Fruit fly (Drosophila melanogaster) whole organism, embryonic: Measurements from ENCODE around the gene eIF3h.

ENCODE experiments used
- Abd-B ChIP-seq: fragments of 200-800 bp; sonication (Bioruptor generic); optimal IDR thresholded peaks from 2 replicates; lab custom pipeline; 2018; ENCODE audit warnings: missing biosample characterization, mild to moderate bottlenecking, missing genetic modification characterization, moderate library complexity
- Atf6 ChIP-seq: fragments of 200-800 bp; sonication (Bioruptor generic); IDR thresholded peaks from 2 replicates; pipeline ENCODE4 v1.3.6; 2022; ENCODE audit warnings: missing biosample characterization, missing genetic modification characterization
- Bgb ChIP-seq: fragments of 200-800 bp; sonication (Bioruptor generic); IDR thresholded peaks from 2 replicates; pipeline ENCODE4 v1.3.6; 2022; ENCODE audit warnings: missing biosample characterization, missing genetic modification characterization; ENCODE audit not compliant: partially characterized antibody
- Blimp-1 ChIP-seq: fragments of 200-800 bp; sonication (Bioruptor generic); optimal IDR thresholded peaks from 3 replicates; lab custom pipeline; 2018; ENCODE audit warnings: missing biosample characterization, missing genetic modification characterization, mild to moderate bottlenecking, moderate library complexity, missing genetic modification reagents
- CG10959 ChIP-seq: fragments of 200-800 bp; sonication (Bioruptor generic); IDR thresholded peaks from 2 replicates; pipeline ENCODE4 v1.3.6; 2022; ENCODE audit warnings: missing biosample characterization, missing genetic modification characterization
- CG11247 ChIP-seq: fragments of 200-800 bp; sonication (Bioruptor generic); IDR thresholded peaks from 2 replicates; pipeline ENCODE4 v1.3.6; 2022; ENCODE audit warnings: missing biosample characterization, missing genetic modification characterization
- CG11723 ChIP-seq: fragments of 200-800 bp; sonication (Bioruptor generic); optimal IDR thresholded peaks from 2 replicates; lab custom pipeline; 2017; ENCODE audit warnings: missing biosample characterization, mild to moderate bottlenecking, missing genetic modification characterization
- CG1233 ChIP-seq: fragments of 200-800 bp; sonication (Bioruptor generic); optimal IDR thresholded peaks from 4 replicates; lab custom pipeline; 2018; ENCODE audit warnings: missing biosample characterization, mild to moderate bottlenecking, missing genetic modification characterization
- CG13296 ChIP-seq: fragments of 200-800 bp; sonication (Bioruptor generic); optimal IDR thresholded peaks from 3 replicates; lab custom pipeline; 2018; ENCODE audit warnings: missing biosample characterization, mild to moderate bottlenecking, missing genetic modification characterization
- CG13424 ChIP-seq: fragments of 200-800 bp; sonication (Bioruptor generic); optimal IDR thresholded peaks from 2 replicates; lab custom pipeline; 2019; ENCODE audit warnings: missing biosample characterization, mild to moderate bottlenecking, missing genetic modification characterization, moderate library complexity
- CG1603 ChIP-seq: fragments of 200-800 bp; sonication (Bioruptor generic); optimal IDR thresholded peaks from 2 replicates; lab custom pipeline; 2019; ENCODE audit warnings: missing biosample characterization, mild to moderate bottlenecking, missing genetic modification characterization, moderate library complexity
- CG17612 ChIP-seq: fragments of 200-800 bp; sonication (Bioruptor generic); IDR thresholded peaks from 2 replicates; pipeline ENCODE4 v1.3.6; 2022; ENCODE audit warnings: missing biosample characterization, missing genetic modification characterization
- CG18619 ChIP-seq: fragments of 200-800 bp; sonication (Bioruptor generic); optimal IDR thresholded peaks from 3 replicates; lab custom pipeline; 2017; ENCODE audit warnings: missing biosample characterization, mild to moderate bottlenecking, missing genetic modification characterization
- CG31441 ChIP-seq: fragments of 200-800 bp; sonication (Bioruptor generic); IDR thresholded peaks from 2 replicates; pipeline ENCODE4 v1.3.6; 2022; ENCODE audit warnings: missing biosample characterization, missing genetic modification characterization
- CG32772 ChIP-seq: fragments of 200-800 bp; sonication (Bioruptor generic); IDR thresholded peaks from 2 replicates; pipeline ENCODE4 v1.3.6; 2022; ENCODE audit warnings: missing biosample characterization, missing genetic modification characterization
- CG4730 ChIP-seq: fragments of 200-800 bp; sonication (Bioruptor generic); IDR thresholded peaks from 2 replicates; pipeline ENCODE4 v1.3.6; 2022; ENCODE audit warnings: missing biosample characterization, missing genetic modification characterization
- CG4820 ChIP-seq: fragments of 200-800 bp; sonication (Bioruptor generic); optimal IDR thresholded peaks from 3 replicates; lab custom pipeline; 2016; ENCODE audit warnings: missing biosample characterization, missing genetic modification characterization
- CG4854 ChIP-seq: fragments of 200-800 bp; sonication (Bioruptor generic); optimal IDR thresholded peaks from 2 replicates; lab custom pipeline; 2016; ENCODE audit warnings: missing biosample characterization, missing genetic modification characterization, inconsistent platforms
- CG5180 ChIP-seq: fragments of 200-800 bp; sonication (Bioruptor generic); optimal IDR thresholded peaks from 3 replicates; lab custom pipeline; 2017; ENCODE audit warnings: missing biosample characterization, missing genetic modification characterization, mild to moderate bottlenecking, moderate library complexity, missing genetic modification reagents
- CG6791 ChIP-seq: fragments of 200-800 bp; sonication (Bioruptor generic); IDR thresholded peaks from 3 replicates; pipeline ENCODE4 v1.3.6; 2022; ENCODE audit warnings: missing biosample characterization, missing genetic modification characterization; ENCODE audit not compliant: partially characterized antibody
- CG7987 ChIP-seq: fragments of 200-800 bp; sonication (Bioruptor generic); optimal IDR thresholded peaks from 2 replicates; lab custom pipeline; 2018; ENCODE audit warnings: missing biosample characterization, mild to moderate bottlenecking, missing genetic modification characterization, moderate library complexity
- CG8944 ChIP-seq: fragments of 200-800 bp; sonication (Bioruptor generic); optimal IDR thresholded peaks from 3 replicates; lab custom pipeline; 2016; ENCODE audit warnings: missing biosample characterization, missing genetic modification characterization
- CTCF ChIP-seq: fragments of 200-800 bp; sonication (Bioruptor generic); optimal IDR thresholded peaks from 2 replicates; lab custom pipeline; 2017; ENCODE audit warnings: missing biosample characterization, mild to moderate bottlenecking, missing genetic modification characterization, moderate library complexity
- Dp ChIP-seq: fragments of 200-800 bp; sonication (Bioruptor generic); optimal IDR thresholded peaks from 2 replicates; lab custom pipeline; 2018; ENCODE audit warnings: missing biosample characterization, mild to moderate bottlenecking, missing genetic modification characterization, moderate library complexity
- E2f2 ChIP-seq: fragments of 200-800 bp; sonication (Bioruptor generic); IDR thresholded peaks from 2 replicates; pipeline ENCODE4 v1.3.6; 2022; ENCODE audit warnings: missing biosample characterization, missing genetic modification characterization
- HHEX ChIP-seq: fragments of 200-800 bp; sonication (Bioruptor generic); optimal IDR thresholded peaks from 3 replicates; lab custom pipeline; 2017; ENCODE audit warnings: missing biosample characterization, mild to moderate bottlenecking, missing genetic modification characterization, missing genetic modification reagents
- HLHmδ ChIP-seq: fragments of 200-800 bp; sonication (Bioruptor generic); optimal IDR thresholded peaks from 2 replicates; lab custom pipeline; 2018; ENCODE audit warnings: missing biosample characterization, mild to moderate bottlenecking, missing genetic modification characterization, moderate library complexity
- Hr3 ChIP-seq: fragments of 200-800 bp; sonication (Bioruptor generic); optimal IDR thresholded peaks from 3 replicates; lab custom pipeline; 2016; ENCODE audit warnings: missing biosample characterization, missing genetic modification characterization
- NK7.1 ChIP-seq: fragments of 200-800 bp; sonication (Bioruptor generic); optimal IDR thresholded peaks from 3 replicates; lab custom pipeline; 2016; ENCODE audit warnings: missing biosample characterization, missing genetic modification characterization
- Ptx1 ChIP-seq: fragments of 200-800 bp; sonication (Bioruptor generic); IDR thresholded peaks from 2 replicates; pipeline ENCODE4 v1.3.6; 2022; ENCODE audit warnings: missing biosample characterization, missing genetic modification characterization
- Stat92E ChIP-seq, 3 experiments: fragments of >200 bp in 2 of 3; fragments of 200-800 bp in 1 of 3; sonication (Bioruptor generic) in 1 of 3; optimal IDR thresholded peaks; 2 replicates each; lab custom pipeline; 2017 to 2019; ENCODE audit warnings: missing biosample characterization in 3 of 3, missing genetic modification characterization in 3 of 3, mild to moderate bottlenecking in 1 of 3, moderate library complexity in 1 of 3
- ab ChIP-seq: fragments of 200-800 bp; sonication (Bioruptor generic); optimal IDR thresholded peaks from 2 replicates; lab custom pipeline; 2016; ENCODE audit warnings: missing biosample characterization, missing genetic modification characterization
- ase ChIP-seq: fragments of 200-800 bp; sonication (Bioruptor generic); IDR thresholded peaks from 3 replicates; pipeline ENCODE4 v1.3.6; 2022; ENCODE audit warnings: missing biosample characterization, missing genetic modification characterization
- ash1 ChIP-seq: fragments of 200-800 bp; sonication (Bioruptor generic); optimal IDR thresholded peaks from 2 replicates; lab custom pipeline; 2018; ENCODE audit warnings: missing biosample characterization, mild to moderate bottlenecking, missing genetic modification characterization
- br ChIP-seq: fragments of >200 bp; optimal IDR thresholded peaks from 2 replicates; lab custom pipeline; 2017
- bsh ChIP-seq, 2 experiments: fragments of 200-800 bp; sonication (Bioruptor generic); optimal IDR thresholded peaks; 2 replicates each; lab custom pipeline; 2017 to 2018; ENCODE audit warnings: mild to moderate bottlenecking in 2 of 2, missing biosample characterization in 2 of 2, missing genetic modification characterization in 2 of 2, moderate library complexity in 1 of 2
- cad ChIP-seq: fragments of >200 bp; optimal IDR thresholded peaks from 2 replicates; lab custom pipeline; 2017; ENCODE audit warnings: missing biosample characterization, missing genetic modification characterization
- caup ChIP-seq: fragments of 200-800 bp; sonication (Bioruptor generic); optimal IDR thresholded peaks from 3 replicates; lab custom pipeline; 2017; ENCODE audit warnings: missing biosample characterization, mild to moderate bottlenecking, missing genetic modification characterization, moderate library complexity; ENCODE audit not compliant: severe bottlenecking
- chif ChIP-seq, 2 experiments: fragments of 200-800 bp; sonication (Bioruptor generic); optimal IDR thresholded peaks; 3 replicates each; lab custom pipeline; 2016; ENCODE audit warnings: missing biosample characterization in 2 of 2, missing genetic modification characterization in 2 of 2
- ci ChIP-seq: fragments of 200-800 bp; sonication (Bioruptor generic); IDR thresholded peaks from 3 replicates; pipeline ENCODE4 v1.3.6; 2022; ENCODE audit warnings: missing biosample characterization, missing genetic modification characterization
- da ChIP-seq: fragments of 200-800 bp; sonication (Bioruptor generic); optimal IDR thresholded peaks from 2 replicates; lab custom pipeline; 2016; ENCODE audit warnings: missing biosample characterization, missing genetic modification characterization
- dan ChIP-seq: fragments of 200-800 bp; sonication (Bioruptor generic); IDR thresholded peaks from 2 replicates; pipeline ENCODE4 v1.3.6; 2022; ENCODE audit warnings: missing biosample characterization, missing genetic modification characterization
- nerfin-2 ChIP-seq: fragments of 200-800 bp; sonication (Bioruptor generic); IDR thresholded peaks from 2 replicates; pipeline ENCODE4 v1.3.6; 2022; ENCODE audit warnings: missing biosample characterization, missing genetic modification characterization; ENCODE audit not compliant: partially characterized antibody
- odd ChIP-seq: fragments of 200-800 bp; sonication (Bioruptor generic); optimal IDR thresholded peaks from 2 replicates; lab custom pipeline; 2017; ENCODE audit warnings: missing biosample characterization, mild to moderate bottlenecking, missing genetic modification characterization
- peb ChIP-seq: fragments of 200-800 bp; sonication (Bioruptor generic); IDR thresholded peaks from 2 replicates; pipeline ENCODE4 v1.3.6; 2022; ENCODE audit warnings: missing biosample characterization, missing genetic modification characterization
- phol ChIP-seq: fragments of 200-800 bp; sonication (Bioruptor generic); optimal IDR thresholded peaks from 3 replicates; lab custom pipeline; 2018; ENCODE audit warnings: missing biosample characterization, mild to moderate bottlenecking, missing genetic modification characterization, moderate library complexity
- sqz ChIP-seq: fragments of 200-800 bp; sonication (Bioruptor generic); optimal IDR thresholded peaks from 3 replicates; lab custom pipeline; 2018; ENCODE audit warnings: missing biosample characterization, mild to moderate bottlenecking, missing genetic modification characterization
- tll ChIP-seq, 2 experiments: fragments of 200-800 bp in 1 of 2; fragments of >200 bp in 1 of 2; sonication (Bioruptor generic) in 1 of 2; optimal IDR thresholded peaks; 2 replicates each; lab custom pipeline; 2017 to 2019; ENCODE audit warnings: missing biosample characterization in 2 of 2, missing genetic modification characterization in 2 of 2, mild to moderate bottlenecking in 1 of 2, moderate library complexity in 1 of 2
- wek ChIP-seq: fragments of 200-800 bp; sonication (Bioruptor generic); optimal IDR thresholded peaks from 3 replicates; lab custom pipeline; 2018; ENCODE audit warnings: missing biosample characterization, mild to moderate bottlenecking, missing genetic modification characterization, moderate library complexity
- yki ChIP-seq: fragments of >200 bp; optimal IDR thresholded peaks from 3 replicates; lab custom pipeline; 2018
- z ChIP-seq: fragments of 200-800 bp; sonication (Bioruptor generic); IDR thresholded peaks from 3 replicates; pipeline ENCODE4 v1.3.6; 2022; ENCODE audit warnings: missing biosample characterization, missing genetic modification characterization

Gene eIF3h

DNA sequence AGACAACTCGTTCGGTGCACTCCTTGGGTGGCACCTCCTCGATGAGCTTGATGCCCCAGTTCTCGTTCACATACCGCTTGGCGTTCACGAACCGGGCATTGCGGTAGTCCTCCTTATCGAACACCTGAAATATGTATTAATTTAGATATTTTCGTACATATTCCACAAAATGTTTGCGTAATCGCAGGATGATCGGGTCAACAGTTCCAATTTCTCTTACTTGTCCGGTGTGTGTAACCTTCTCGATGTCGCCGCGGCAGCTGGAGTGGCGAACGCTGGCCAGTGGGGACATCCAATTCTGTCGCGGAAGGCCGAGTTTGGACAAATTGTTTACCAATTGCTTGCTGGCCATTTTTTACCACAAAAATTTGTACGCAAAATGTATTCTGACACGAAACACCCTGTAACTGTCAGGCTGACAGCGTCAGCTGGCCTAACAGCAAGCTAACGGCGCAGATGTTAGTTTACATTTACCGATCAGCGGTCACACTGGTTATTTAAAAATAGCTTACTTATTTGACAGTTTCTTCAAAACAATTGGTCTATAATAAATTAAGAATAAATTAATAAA is 47.0 kb upstream of the eIF3h start, which contains the start of gene ND-13A (continued):
- peak; percentile 40 for TF ChIP-seq CG1603 (tag; lab: Kevin White, UChicago)
- no peak for TF ChIP-seq CG18619 (GFP tag; lab: Kevin White, UChicago)
- no peak for TF ChIP-seq z (GFP tag; lab: Robert Waterston, UW)
- no peak for TF ChIP-seq ab
- TF ChIP-seq CG6791: peak; percentile 35; the same call in 1 of the 3 replicates
- peak; percentile 63 for TF ChIP-seq cad (GFP tag; lab: Kevin White, UChicago)
- no peak for TF ChIP-seq bsh (GFP tag; optimal IDR thresholded peaks at IDR 0.05; lab: Kevin White, UChicago)
- TF ChIP-seq da (GFP tag; lab: Kevin White, UChicago): no peak
- TF ChIP-seq CG5180 (GFP tag; lab: Kevin White, UChicago): no peak
- no peak for TF ChIP-seq peb (GFP tag; lab: Robert Waterston, UW)
- TF ChIP-seq ash1: no peak
- no peak for TF ChIP-seq dan (GFP tag; lab: Robert Waterston, UW)
- TF ChIP-seq odd (GFP tag; lab: Kevin White, UChicago): no peak
- TF ChIP-seq br (lab: Kevin White, UChicago): no peak
- TF ChIP-seq nerfin-2: no peak
- TF ChIP-seq CG13296 (GFP tag; lab: Kevin White, UChicago): no peak
- TF ChIP-seq CG31441 (GFP tag; lab: Robert Waterston, UW): 0 out of 2 replicates have a peak, but pooled peaks have one; percentile 22
- no peak; the same call in 1 of the 2 replicates for TF ChIP-seq Bgb
- no peak for TF ChIP-seq CG13424 (tag; lab: Kevin White, UChicago)
- TF ChIP-seq E2f2 (GFP tag; lab: Robert Waterston, UW): peak; percentile 70
- TF ChIP-seq CG11723 (GFP tag; lab: Kevin White, UChicago): no peak
- TF ChIP-seq ci (GFP tag; lab: Robert Waterston, UW): no peak
- TF ChIP-seq Hr3 (GFP tag; lab: Kevin White, UChicago): no peak
- TF ChIP-seq chif (GFP tag; optimal IDR thresholded peaks at IDR 0.05; lab: Kevin White, UChicago): no peak
- TF ChIP-seq CG8944: no peak
- no peak for TF ChIP-seq CG4730 (GFP tag; lab: Robert Waterston, UW)
- peak; percentile 14 for TF ChIP-seq phol (tag; lab: Kevin White, UChicago)
- TF ChIP-seq Abd-B (GFP tag; lab: Kevin White, UChicago): no peak
- TF ChIP-seq Atf6 (GFP tag; lab: Robert Waterston, UW): no peak
- TF ChIP-seq HHEX (GFP tag; lab: Kevin White, UChicago): no peak
- peak; percentile 5 for TF ChIP-seq sqz (GFP tag; lab: Kevin White, UChicago)
- no peak for TF ChIP-seq CG4820 (GFP tag; lab: Kevin White, UChicago)
- no peak for TF ChIP-seq HLHmδ (GFP tag; lab: Kevin White, UChicago)
- TF ChIP-seq tll (GFP tag; optimal IDR thresholded peaks at IDR 0.05; lab: Kevin White, UChicago): no peak
- peak; percentile 69 for TF ChIP-seq Dp
- no peak for TF ChIP-seq CG4854
- no peak for TF ChIP-seq CG17612 (GFP tag; lab: Robert Waterston, UW)
- no peak for TF ChIP-seq NK7.1 (GFP tag; lab: Kevin White, UChicago)
- no peak for TF ChIP-seq CG10959 (GFP tag; lab: Robert Waterston, UW)
- TF ChIP-seq CTCF: no peak
- no peak for TF ChIP-seq CG1233 (GFP tag; lab: Kevin White, UChicago)
- TF ChIP-seq yki (lab: Kevin White, UChicago): no peak
- no peak for TF ChIP-seq CG11247 (GFP tag; lab: Robert Waterston, UW)
- no peak for TF ChIP-seq caup
- TF ChIP-seq Ptx1 (GFP tag; lab: Robert Waterston, UW): no peak
- peak; percentile 7 for TF ChIP-seq wek (GFP tag; lab: Kevin White, UChicago)
- no peak for TF ChIP-seq Blimp-1
- no peak for TF ChIP-seq Stat92E (GFP tag; optimal IDR thresholded peaks at IDR 0.05; lab: Kevin White, UChicago)
- peak; percentile 44 for TF ChIP-seq CG7987 (GFP tag; lab: Kevin White, UChicago)
- TF ChIP-seq ase: no peak
- TF ChIP-seq CG32772 (GFP tag; lab: Robert Waterston, UW): no peak
